Worm (Caenorhabditis elegans) whole organism, L4/young adult: ENCODE data around the gene cest-1.2.

Experiments used
- dao-5 ChIP-seq: sonication (generic microtip); optimal IDR thresholded peaks from 2 replicates; lab custom pipeline; 2016; ENCODE audit warnings: missing genotype, missing genetic modification characterization, moderate library complexity, missing compliant biosample characterization
- him-1 ChIP-seq: sonication (generic microtip); optimal IDR thresholded peaks from 2 replicates; lab custom pipeline; 2016; ENCODE audit warnings: missing genotype, missing genetic modification reagents, missing genetic modification characterization, missing compliant biosample characterization

DNA sequence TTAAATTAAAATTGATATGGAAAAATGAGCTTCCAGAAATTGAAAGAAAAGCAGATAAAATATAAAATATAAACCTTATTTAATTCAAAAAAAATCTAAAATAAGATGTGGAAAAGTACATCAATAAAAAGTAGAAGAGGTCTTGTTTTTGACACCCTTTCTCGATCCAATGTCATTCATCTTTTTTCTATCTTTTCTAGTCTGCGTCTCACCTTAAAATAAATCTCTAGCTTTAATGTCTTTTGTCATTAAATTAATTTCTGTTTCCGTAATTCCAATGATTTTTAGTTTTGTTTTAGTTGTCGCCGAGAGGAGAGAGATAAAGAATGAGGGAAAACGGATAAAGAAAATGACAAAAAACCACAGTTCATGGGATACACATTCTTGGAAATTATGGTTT is 11.5 kb downstream of the cest-1.2 start:
- no peak for TF ChIP-seq him-1 (tag; lab: Kevin White, UChicago)
- TF ChIP-seq dao-5 (tag; lab: Kevin White, UChicago): no peak
